Worm (Caenorhabditis elegans) whole organism, young adult: ENCODE results near the gene flap-1.
A peak's percentile ranks its signal among the peaks of the same experiment; 100 is the strongest.

Experiments
- D2030.7 ChIP-seq: fragments of 200-800 bp; sonication (Bioruptor generic); IDR thresholded peaks from 2 replicates; pipeline ENCODE4 v1.3.6; 2022; ENCODE audit warnings: missing genetic modification reagents, missing genetic modification characterization, missing compliant biosample characterization
- F33H1.4 ChIP-seq: fragments of 200-800 bp; sonication (Bioruptor generic); IDR thresholded peaks from 2 replicates; pipeline ENCODE4 v1.3.6; 2022; ENCODE audit warnings: missing genetic modification reagents, missing genetic modification characterization, missing compliant biosample characterization
- F37B4.10 ChIP-seq: fragments of 200-800 bp; sonication (Bioruptor generic); IDR thresholded peaks from 2 replicates; pipeline ENCODE4 v1.3.6; 2022; ENCODE audit warnings: missing genetic modification characterization, missing compliant biosample characterization
- F39B2.1 ChIP-seq: fragments of 200-800 bp; sonication (Bioruptor generic); IDR thresholded peaks from 2 replicates; pipeline ENCODE4 v1.3.6; 2022; ENCODE audit warnings: missing genetic modification reagents, missing genetic modification characterization, missing compliant biosample characterization
- Y79H2A.3 ChIP-seq: fragments of 200-800 bp; sonication (Bioruptor generic); conservative IDR thresholded peaks from 2 replicates; pipeline ENCODE4 v1.3.6; 2022; ENCODE audit warnings: missing genetic modification reagents, missing genetic modification characterization, missing compliant biosample characterization
- Y95B8A.8 ChIP-seq: fragments of 200-800 bp; sonication (Bioruptor generic); IDR thresholded peaks from 2 replicates; pipeline ENCODE4 v1.3.6; 2022; ENCODE audit warnings: missing genetic modification reagents, missing genetic modification characterization, missing compliant biosample characterization
- ZK185.1 ChIP-seq: sonication (generic microtip); optimal IDR thresholded peaks from 2 replicates; lab custom pipeline; 2016; ENCODE audit warnings: mild to moderate bottlenecking, missing genetic modification characterization, missing compliant biosample characterization; ENCODE audit not compliant: poor library complexity, severe bottlenecking
- aptf-2 ChIP-seq: fragments of 200-800 bp; sonication (Bioruptor generic); conservative IDR thresholded peaks from 2 replicates; pipeline ENCODE4 v1.3.6; 2022; ENCODE audit warnings: missing genetic modification reagents, missing genetic modification characterization, missing compliant biosample characterization
- aptf-3 ChIP-seq: fragments of 200-800 bp; sonication (Bioruptor generic); IDR thresholded peaks from 2 replicates; pipeline ENCODE4 v1.3.6; 2022; ENCODE audit warnings: missing genetic modification characterization, missing compliant biosample characterization
- attf-3 ChIP-seq: fragments of 200-800 bp; sonication (Bioruptor generic); conservative IDR thresholded peaks from 2 replicates; pipeline ENCODE4 v1.3.6; 2022; ENCODE audit warnings: missing genetic modification reagents, missing genetic modification characterization, missing compliant biosample characterization
- attf-6 ChIP-seq: fragments of 200-800 bp; sonication (Bioruptor generic); IDR thresholded peaks from 2 replicates; pipeline ENCODE4 v1.3.6; 2022; ENCODE audit warnings: missing genetic modification reagents, missing genetic modification characterization, missing compliant biosample characterization
- cebp-1 ChIP-seq, 2 experiments: fragments of 200-800 bp in 1 of 2; sonication (Bioruptor generic) in 1 of 2; sonication (generic microtip) in 1 of 2; IDR thresholded peaks in 1 of 2; optimal IDR thresholded peaks in 1 of 2; 2 replicates each; pipeline versions ENCODE4 v1.3.6 to Lab custom; 2017 to 2022; ENCODE audit warnings: missing compliant biosample characterization in 2 of 2, missing genetic modification characterization in 2 of 2, mild to moderate bottlenecking in 1 of 2, missing genetic modification reagents in 1 of 2, moderate library complexity in 1 of 2
- ceh-27 ChIP-seq: fragments of 200-800 bp; sonication (Bioruptor generic); optimal IDR thresholded peaks from 2 replicates; lab custom pipeline; 2018; ENCODE audit warnings: mild to moderate bottlenecking, missing genetic modification characterization, moderate library complexity, missing compliant biosample characterization
- ceh-91 ChIP-seq: fragments of 200-800 bp; sonication (Bioruptor generic); IDR thresholded peaks from 2 replicates; pipeline ENCODE4 v1.3.6; 2022; ENCODE audit warnings: missing genetic modification reagents, missing genetic modification characterization, missing compliant biosample characterization
- dox-1 ChIP-seq: fragments of 200-800 bp; sonication (Bioruptor generic); IDR thresholded peaks from 2 replicates; pipeline ENCODE4 v1.3.6; 2022; ENCODE audit warnings: missing genetic modification reagents, missing genetic modification characterization, missing compliant biosample characterization
- dpl-1 ChIP-seq: fragments of 150-350 bp; optimal IDR thresholded peaks from 2 replicates; lab custom pipeline; 2014; ENCODE audit warnings: missing biosample characterization, missing genetic modification reagents, missing genetic modification characterization
- efl-1 ChIP-seq: fragments of 150-350 bp; optimal IDR thresholded peaks from 2 replicates; lab custom pipeline; 2014; ENCODE audit warnings: missing biosample characterization, missing genetic modification reagents, missing genetic modification characterization
- ekl-4 ChIP-seq: fragments of 200-800 bp; sonication (Bioruptor generic); IDR thresholded peaks from 2 replicates; pipeline ENCODE4 v1.3.6; 2022; ENCODE audit warnings: missing genetic modification reagents, missing genetic modification characterization, missing compliant biosample characterization
- hlh-12 ChIP-seq: sonication (generic microtip); optimal IDR thresholded peaks from 2 replicates; lab custom pipeline; 2016; ENCODE audit warnings: missing genetic modification characterization, missing compliant biosample characterization
- hsf-1 ChIP-seq: fragments of 200-800 bp; sonication (Bioruptor generic); IDR thresholded peaks from 2 replicates; pipeline ENCODE4 v1.3.6; 2022; ENCODE audit warnings: missing genetic modification reagents, missing genetic modification characterization, missing compliant biosample characterization
- lag-1 ChIP-seq: fragments of 200-800 bp; sonication (Bioruptor generic); IDR thresholded peaks from 2 replicates; pipeline ENCODE4 v1.3.6; 2022; ENCODE audit warnings: missing genetic modification reagents, missing genetic modification characterization, missing compliant biosample characterization
- lin-54 ChIP-seq: fragments of 200-800 bp; sonication (Bioruptor generic); optimal IDR thresholded peaks from 2 replicates; lab custom pipeline; 2018; ENCODE audit warnings: mild to moderate bottlenecking, missing genetic modification characterization, missing compliant biosample characterization
- lsl-1 ChIP-seq: fragments of 200-800 bp; sonication (Bioruptor generic); optimal IDR thresholded peaks from 2 replicates; lab custom pipeline; 2018; ENCODE audit warnings: mild to moderate bottlenecking, missing genetic modification characterization, moderate library complexity, missing compliant biosample characterization
- lsy-27 ChIP-seq: sonication (generic microtip); optimal IDR thresholded peaks from 2 replicates; lab custom pipeline; 2017; ENCODE audit warnings: missing genetic modification characterization, mild to moderate bottlenecking, missing compliant biosample characterization, antibody characterized with exemption, missing genotype, borderline replicate concordance; ENCODE audit not compliant: insufficient read depth
- madf-3 ChIP-seq: fragments of 200-800 bp; sonication (Bioruptor generic); IDR thresholded peaks from 2 replicates; pipeline ENCODE4 v1.3.6; 2022; ENCODE audit warnings: missing genetic modification reagents, missing genetic modification characterization, missing compliant biosample characterization
- madf-6 ChIP-seq: fragments of 200-800 bp; sonication (Bioruptor generic); IDR thresholded peaks from 2 replicates; pipeline ENCODE4 v1.3.6; 2022; ENCODE audit warnings: missing genetic modification reagents, missing genetic modification characterization, missing compliant biosample characterization
- madf-8 ChIP-seq: fragments of 200-800 bp; sonication (Bioruptor generic); conservative IDR thresholded peaks from 2 replicates; pipeline ENCODE4 v1.3.6; 2022; ENCODE audit warnings: missing genetic modification reagents, missing genetic modification characterization, missing compliant biosample characterization
- nfyb-1 ChIP-seq: fragments of 200-800 bp; sonication (Bioruptor generic); IDR thresholded peaks from 2 replicates; pipeline ENCODE4 v1.3.6; 2022; ENCODE audit warnings: missing genetic modification reagents, missing genetic modification characterization, missing compliant biosample characterization
- nhr-179 ChIP-seq: sonication (generic microtip); optimal IDR thresholded peaks from 2 replicates; lab custom pipeline; 2016; ENCODE audit warnings: mild to moderate bottlenecking, missing genetic modification characterization, missing compliant biosample characterization
- nhr-80 ChIP-seq: sonication (generic microtip); optimal IDR thresholded peaks from 2 replicates; lab custom pipeline; 2016; ENCODE audit warnings: missing genetic modification characterization, missing compliant biosample characterization
- snpc-3.4 ChIP-seq: sonication (generic microtip); optimal IDR thresholded peaks from 2 replicates; lab custom pipeline; 2017; ENCODE audit warnings: missing genetic modification characterization, mild to moderate bottlenecking, missing compliant biosample characterization, antibody characterized with exemption, moderate library complexity, missing genotype, missing genetic modification reagents
- snpc-4 ChIP-seq, 5 experiments: fragments of 150-350 bp in 1 of 5; sonication (generic microtip) in 4 of 5; optimal IDR thresholded peaks; 2 replicates each; lab custom pipeline; 2014 to 2018; ENCODE audit warnings: missing genetic modification characterization in 5 of 5, missing biosample characterization in 3 of 5, antibody characterized with exemption in 2 of 5, mild to moderate bottlenecking in 2 of 5, missing compliant biosample characterization in 2 of 5, missing genotype in 2 of 5, moderate library complexity in 2 of 5, missing genetic modification reagents in 1 of 5
- xnd-1 ChIP-seq: sonication (generic microtip); optimal IDR thresholded peaks from 2 replicates; lab custom pipeline; 2016; ENCODE audit warnings: missing genotype, missing genetic modification reagents, missing genetic modification characterization, missing compliant biosample characterization
- ztf-25 ChIP-seq: fragments of 200-800 bp; sonication (Bioruptor generic); IDR thresholded peaks from 2 replicates; pipeline ENCODE4 v1.3.6; 2022; ENCODE audit warnings: missing genetic modification reagents, missing genetic modification characterization, missing compliant biosample characterization

The flap-1 gene

ce11 chrIII:6947896-6948295 is 19.3 kb upstream of the flap-1 start:
- peak; percentile 50 for TF ChIP-seq attf-3
- TF ChIP-seq nhr-80 (tag; lab: Kevin White, UChicago), result peak; percentile 24
- no peak for TF ChIP-seq cebp-1 (GFP tag; IDR thresholded peaks at IDR 0.05; lab: Robert Waterston, UW)
- peak; percentile 17 for TF ChIP-seq cebp-1 (tag; optimal IDR thresholded peaks at IDR 0.05; lab: Kevin White, UChicago)
- TF ChIP-seq ztf-25 (GFP tag; lab: Robert Waterston, UW), result no peak

ce11 chrIII:6946382-6946781 is 17.8 kb upstream of the flap-1 start, which contains the start of gene let-711:
TSS of gene let-711 (plus strand) at chrIII:6946718.
- TF ChIP-seq ceh-27 (no peak), Y95B8A.8 (GFP tag; lab: Robert Waterston, UW) (0 out of 2 replicates have a peak, but pooled peaks have one; percentile 7), hlh-12 (tag; lab: Kevin White, UChicago) (no peak), ZK185.1 (tag; lab: Kevin White, UChicago) (no peak), ekl-4 (GFP tag; lab: Robert Waterston, UW) (0 out of 2 replicates have a peak, but pooled peaks have one; percentile 29), madf-3 (0 out of 2 replicates have a peak, but pooled peaks have one; percentile 79), hsf-1 (0 out of 2 replicates have a peak, but pooled peaks have one; percentile 39), F37B4.10 (no peak), D2030.7 (peak; percentile 53), snpc-4 (GFP tag; optimal IDR thresholded peaks at IDR 0.05; lab: Kevin White, UChicago) (peak; percentile 22), snpc-4 (tag; optimal IDR thresholded peaks at IDR 0.05; lab: Kevin White, UChicago) (no peak), attf-3 (peak; percentile 95), nhr-179 (tag; lab: Kevin White, UChicago) (no peak), madf-8 (GFP tag; lab: Robert Waterston, UW) (peak; percentile 79), aptf-3 (GFP tag; lab: Robert Waterston, UW) (no peak), xnd-1 (tag; lab: Kevin White, UChicago) (peak; percentile 60), lsl-1 (peak; percentile 48), attf-6 (GFP tag; lab: Robert Waterston, UW) (no peak), dox-1 (GFP tag; lab: Robert Waterston, UW) (peak; percentile 18; the same call in 1 of the 2 replicates), F39B2.1 (GFP tag; lab: Robert Waterston, UW) (no peak), efl-1 (GFP tag; lab: Kevin White, UChicago) (peak; percentile 89), lsy-27 (tag; lab: Kevin White, UChicago) (no peak), lin-54 (GFP tag; lab: Kevin White, UChicago) (peak; percentile 55), ceh-91 (GFP tag; lab: Robert Waterston, UW) (peak; percentile 78), dpl-1 (GFP tag; lab: Kevin White, UChicago) (peak; percentile 37), snpc-3.4 (tag; lab: Kevin White, UChicago) (peak; percentile 7), madf-6 (peak; percentile 92), F33H1.4 (GFP tag; lab: Robert Waterston, UW) (peak; percentile 62)

DNA sequence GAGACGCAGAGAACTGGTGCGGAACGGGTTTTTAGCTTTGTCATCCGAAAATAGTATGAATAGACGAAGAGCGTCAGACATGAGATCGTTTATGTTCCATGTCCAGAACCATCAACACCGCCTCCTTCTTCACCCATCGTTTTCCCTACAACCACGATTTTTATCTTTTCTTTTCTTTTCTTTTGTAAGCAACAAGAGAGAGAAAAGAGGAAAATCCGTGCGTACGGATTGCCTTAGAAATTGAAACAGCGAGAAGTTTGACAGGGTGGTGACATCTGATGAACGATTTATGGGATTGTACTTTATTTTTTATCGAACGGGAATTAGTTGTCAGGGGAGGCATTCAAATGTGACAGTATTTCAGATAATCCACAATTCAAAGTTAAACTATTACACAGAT is 17.1 kb upstream of the flap-1 start, which contains the start of gene abu-13:
TSS of gene abu-13 (minus strand) at position 152 of the 400 bp plus-strand sequence.
- no peak for TF ChIP-seq nhr-80 (tag; lab: Kevin White, UChicago)
- TF ChIP-seq aptf-2 (GFP tag; lab: Robert Waterston, UW), result no peak
- TF ChIP-seq Y79H2A.3 (GFP tag; lab: Robert Waterston, UW), result no peak
- no peak for TF ChIP-seq lag-1 (GFP tag; lab: Robert Waterston, UW)
- TF ChIP-seq nfyb-1 (GFP tag; lab: Robert Waterston, UW), result no peak
- TF ChIP-seq, all 124 proteins: peak for 0
